Fruit fly (Drosophila melanogaster) whole organism, embryonic: Measurements from ENCODE around the gene papi.

ENCODE experiments used
- CG10209 ChIP-seq: fragments of 200-800 bp; sonication (Bioruptor generic); optimal IDR thresholded peaks from 3 replicates; lab custom pipeline; 2017; ENCODE audit warnings: missing biosample characterization, mild to moderate bottlenecking, missing genetic modification characterization, missing genetic modification reagents
- CG11093 ChIP-seq: fragments of 200-800 bp; sonication (Bioruptor generic); IDR thresholded peaks from 3 replicates; pipeline ENCODE4 v1.3.6; 2022; ENCODE audit warnings: missing biosample characterization, missing genetic modification characterization
- CG11247 ChIP-seq: fragments of 200-800 bp; sonication (Bioruptor generic); IDR thresholded peaks from 2 replicates; pipeline ENCODE4 v1.3.6; 2022; ENCODE audit warnings: missing biosample characterization, missing genetic modification characterization
- CG11456 ChIP-seq: fragments of 200-800 bp; sonication (Bioruptor generic); IDR thresholded peaks from 3 replicates; pipeline ENCODE4 v1.3.6; 2022; ENCODE audit warnings: missing biosample characterization, missing genetic modification characterization
- CG12071 ChIP-seq: fragments of 200-800 bp; sonication (Bioruptor generic); optimal IDR thresholded peaks from 3 replicates; lab custom pipeline; 2018; ENCODE audit warnings: missing biosample characterization, mild to moderate bottlenecking, missing genetic modification characterization
- CG12659 ChIP-seq: fragments of 200-800 bp; sonication (Bioruptor generic); optimal IDR thresholded peaks from 3 replicates; lab custom pipeline; 2017; ENCODE audit warnings: mild to moderate bottlenecking, missing biosample characterization, missing genetic modification reagents, missing genetic modification characterization
- CG13775 ChIP-seq: fragments of 200-800 bp; sonication (Bioruptor generic); optimal IDR thresholded peaks from 3 replicates; lab custom pipeline; 2017; ENCODE audit warnings: missing biosample characterization, mild to moderate bottlenecking, missing genetic modification characterization
- CG15269 ChIP-seq: fragments of 200-800 bp; sonication (Bioruptor generic); optimal IDR thresholded peaks from 2 replicates; lab custom pipeline; 2018; ENCODE audit warnings: missing biosample characterization, mild to moderate bottlenecking, missing genetic modification characterization, moderate library complexity
- CG17186 ChIP-seq: fragments of 200-800 bp; sonication (Bioruptor generic); optimal IDR thresholded peaks from 3 replicates; lab custom pipeline; 2017; ENCODE audit warnings: missing biosample characterization, missing genetic modification reagents, missing genetic modification characterization
- CG17328 ChIP-seq: fragments of 200-800 bp; sonication (Bioruptor generic); IDR thresholded peaks from 2 replicates; pipeline ENCODE4 v1.3.6; 2022; ENCODE audit warnings: missing biosample characterization, missing genetic modification characterization
- CG17361 ChIP-seq: fragments of 200-800 bp; sonication (Bioruptor generic); IDR thresholded peaks from 3 replicates; pipeline ENCODE4 v1.3.6; 2022; ENCODE audit warnings: missing biosample characterization, missing genetic modification characterization
- CG18619 ChIP-seq: fragments of 200-800 bp; sonication (Bioruptor generic); optimal IDR thresholded peaks from 3 replicates; lab custom pipeline; 2017; ENCODE audit warnings: missing biosample characterization, mild to moderate bottlenecking, missing genetic modification characterization
- CG2889 ChIP-seq: fragments of 200-800 bp; sonication (Bioruptor generic); IDR thresholded peaks from 3 replicates; pipeline ENCODE4 v1.3.6; 2022; ENCODE audit warnings: missing biosample characterization, missing genetic modification characterization
- CG4328 ChIP-seq: fragments of 200-800 bp; sonication (Bioruptor generic); optimal IDR thresholded peaks from 3 replicates; lab custom pipeline; 2017; ENCODE audit warnings: missing biosample characterization, missing genetic modification reagents, missing genetic modification characterization
- CG4820 ChIP-seq: fragments of 200-800 bp; sonication (Bioruptor generic); optimal IDR thresholded peaks from 3 replicates; lab custom pipeline; 2016; ENCODE audit warnings: missing biosample characterization, missing genetic modification characterization
- CG6654 ChIP-seq: fragments of 200-800 bp; sonication (Bioruptor generic); optimal IDR thresholded peaks from 2 replicates; lab custom pipeline; 2017; ENCODE audit warnings: missing biosample characterization, mild to moderate bottlenecking, missing genetic modification characterization
- CG6791 ChIP-seq: fragments of 200-800 bp; sonication (Bioruptor generic); IDR thresholded peaks from 3 replicates; pipeline ENCODE4 v1.3.6; 2022; ENCODE audit warnings: missing biosample characterization, missing genetic modification characterization; ENCODE audit not compliant: partially characterized antibody
- CG7372 ChIP-seq: fragments of 200-800 bp; sonication (Bioruptor generic); IDR thresholded peaks from 2 replicates; pipeline ENCODE4 v1.3.6; 2022; ENCODE audit warnings: missing biosample characterization, missing genetic modification characterization
- CG7928 ChIP-seq: fragments of 200-800 bp; sonication (Bioruptor generic); optimal IDR thresholded peaks from 2 replicates; lab custom pipeline; 2017; ENCODE audit warnings: missing biosample characterization, mild to moderate bottlenecking, missing genetic modification characterization
- CG9817 ChIP-seq: fragments of 200-800 bp; sonication (Bioruptor generic); optimal IDR thresholded peaks from 2 replicates; lab custom pipeline; 2018; ENCODE audit warnings: missing biosample characterization, mild to moderate bottlenecking, missing genetic modification characterization, moderate library complexity
- Camta ChIP-seq: fragments of 200-800 bp; sonication (Bioruptor generic); optimal IDR thresholded peaks from 2 replicates; lab custom pipeline; 2016; ENCODE audit warnings: missing biosample characterization, missing genetic modification characterization
- Doc2 ChIP-seq: fragments of 200-800 bp; sonication (Bioruptor generic); IDR thresholded peaks from 2 replicates; pipeline ENCODE4 v1.3.6; 2022; ENCODE audit warnings: missing biosample characterization, missing genetic modification characterization
- Ets97D ChIP-seq: fragments of 200-800 bp; sonication (Bioruptor generic); optimal IDR thresholded peaks from 3 replicates; lab custom pipeline; 2016; ENCODE audit warnings: missing biosample characterization, missing genetic modification characterization
- Gsc ChIP-seq: fragments of 200-800 bp; sonication (Bioruptor generic); IDR thresholded peaks from 2 replicates; pipeline ENCODE4 v1.3.6; 2022; ENCODE audit warnings: missing biosample characterization, missing genetic modification characterization
- Hmr ChIP-seq: fragments of 200-800 bp; sonication (Bioruptor generic); optimal IDR thresholded peaks from 3 replicates; lab custom pipeline; 2017; ENCODE audit warnings: mild to moderate bottlenecking, missing biosample characterization, missing genetic modification reagents, missing genetic modification characterization
- Hr39 ChIP-seq: fragments of >200 bp; optimal IDR thresholded peaks from 2 replicates; lab custom pipeline; 2017
- NC2β ChIP-seq: fragments of 200-800 bp; sonication (Bioruptor generic); optimal IDR thresholded peaks from 2 replicates; lab custom pipeline; 2016; ENCODE audit warnings: missing biosample characterization, missing genetic modification characterization
- NK7.1 ChIP-seq: fragments of 200-800 bp; sonication (Bioruptor generic); optimal IDR thresholded peaks from 3 replicates; lab custom pipeline; 2016; ENCODE audit warnings: missing biosample characterization, missing genetic modification characterization
- Nf-YB ChIP-seq: fragments of 200-800 bp; sonication (Bioruptor generic); optimal IDR thresholded peaks from 3 replicates; lab custom pipeline; 2019; ENCODE audit warnings: missing biosample characterization, mild to moderate bottlenecking, missing genetic modification characterization, moderate library complexity
- Oaz ChIP-seq: fragments of 200-800 bp; sonication (Bioruptor generic); IDR thresholded peaks from 2 replicates; pipeline ENCODE4 v1.3.6; 2022; ENCODE audit warnings: missing biosample characterization, missing genetic modification characterization
- Ravus ChIP-seq: fragments of 200-800 bp; sonication (Bioruptor generic); IDR thresholded peaks from 2 replicates; pipeline ENCODE4 v1.3.6; 2022; ENCODE audit warnings: missing biosample characterization, missing genetic modification characterization
- Side ChIP-seq: fragments of 200-800 bp; sonication (Bioruptor generic); optimal IDR thresholded peaks from 2 replicates; lab custom pipeline; 2016; ENCODE audit warnings: missing biosample characterization, missing genetic modification characterization
- YL-1 ChIP-seq: fragments of 200-800 bp; sonication (Bioruptor generic); optimal IDR thresholded peaks from 3 replicates; lab custom pipeline; 2017; ENCODE audit warnings: missing biosample characterization, mild to moderate bottlenecking, missing genetic modification characterization
- ac ChIP-seq: fragments of 200-800 bp; sonication (Bioruptor generic); optimal IDR thresholded peaks from 3 replicates; lab custom pipeline; 2017; ENCODE audit warnings: missing biosample characterization, mild to moderate bottlenecking, missing genetic modification characterization
- ase ChIP-seq: fragments of 200-800 bp; sonication (Bioruptor generic); IDR thresholded peaks from 3 replicates; pipeline ENCODE4 v1.3.6; 2022; ENCODE audit warnings: missing biosample characterization, missing genetic modification characterization
- ash1 ChIP-seq: fragments of 200-800 bp; sonication (Bioruptor generic); optimal IDR thresholded peaks from 2 replicates; lab custom pipeline; 2018; ENCODE audit warnings: missing biosample characterization, mild to moderate bottlenecking, missing genetic modification characterization
- dan ChIP-seq: fragments of 200-800 bp; sonication (Bioruptor generic); IDR thresholded peaks from 2 replicates; pipeline ENCODE4 v1.3.6; 2022; ENCODE audit warnings: missing biosample characterization, missing genetic modification characterization
- disco-r ChIP-seq: fragments of 200-800 bp; sonication (Bioruptor generic); optimal IDR thresholded peaks from 2 replicates; lab custom pipeline; 2016; ENCODE audit warnings: missing biosample characterization, missing genetic modification characterization
- dpn ChIP-seq, 2 experiments: fragments of 200-800 bp; sonication (Bioruptor generic); optimal IDR thresholded peaks; 3 replicates each; lab custom pipeline; 2016; ENCODE audit warnings: missing biosample characterization in 2 of 2, missing genetic modification characterization in 2 of 2
- eve ChIP-seq, 2 experiments: fragments of >200 bp; optimal IDR thresholded peaks; 2 replicates each; lab custom pipeline; 2017; ENCODE audit warnings: missing biosample characterization in 2 of 2, missing genetic modification characterization in 2 of 2
- maf-S ChIP-seq: fragments of 200-800 bp; sonication (Bioruptor generic); optimal IDR thresholded peaks from 2 replicates; lab custom pipeline; 2016; ENCODE audit warnings: missing biosample characterization, missing genetic modification characterization
- onecut ChIP-seq: fragments of 200-800 bp; sonication (Bioruptor generic); IDR thresholded peaks from 2 replicates; pipeline ENCODE4 v1.3.6; 2022; ENCODE audit warnings: missing biosample characterization, missing genetic modification characterization
- pan ChIP-seq, 4 experiments: fragments of >200 bp in 3 of 4; fragments of 200-800 bp in 1 of 4; sonication (Bioruptor generic) in 1 of 4; optimal IDR thresholded peaks in 3 of 4; IDR thresholded peaks in 1 of 4; 2 replicates each; pipeline versions ENCODE4 v1.3.6 to Lab custom; 2017 to 2022; ENCODE audit warnings: missing biosample characterization in 2 of 4, missing genetic modification characterization in 2 of 4, mixed read lengths in 1 of 4
- ro ChIP-seq: fragments of 200-800 bp; sonication (Bioruptor generic); IDR thresholded peaks from 2 replicates; pipeline ENCODE4 v1.3.6; 2022; ENCODE audit warnings: missing biosample characterization, missing genetic modification characterization
- sd ChIP-seq: fragments of 200-800 bp; sonication (Bioruptor generic); optimal IDR thresholded peaks from 3 replicates; lab custom pipeline; 2018; ENCODE audit warnings: missing biosample characterization, mild to moderate bottlenecking, missing genetic modification characterization, moderate library complexity
- sens-2 ChIP-seq: fragments of 200-800 bp; sonication (Bioruptor generic); IDR thresholded peaks from 2 replicates; pipeline ENCODE4 v1.3.6; 2022; ENCODE audit warnings: missing biosample characterization, missing genetic modification characterization
- tna ChIP-seq: fragments of 200-800 bp; sonication (Bioruptor generic); IDR thresholded peaks from 2 replicates; pipeline ENCODE4 v1.3.6; 2022; ENCODE audit warnings: missing biosample characterization, missing genetic modification characterization; ENCODE audit not compliant: partially characterized antibody
- tup ChIP-seq: fragments of 200-800 bp; sonication (Bioruptor generic); optimal IDR thresholded peaks from 2 replicates; lab custom pipeline; 2016; ENCODE audit warnings: missing biosample characterization, mild to moderate bottlenecking, missing genetic modification characterization, moderate library complexity
- twi ChIP-seq: fragments of 200-800 bp; optimal IDR thresholded peaks from 2 replicates; lab custom pipeline; 2019; ENCODE audit warnings: missing biosample characterization, mild to moderate bottlenecking, missing genetic modification characterization, moderate library complexity
- z ChIP-seq: fragments of 200-800 bp; sonication (Bioruptor generic); IDR thresholded peaks from 3 replicates; pipeline ENCODE4 v1.3.6; 2022; ENCODE audit warnings: missing biosample characterization, missing genetic modification characterization

Gene papi

dm6 chr2L:2198613-2199432, 21.7 kb upstream of the papi start (continued):
- TF ChIP-seq onecut (GFP tag; lab: Robert Waterston, UW) (peak; percentile 93), CG10209 (GFP tag; lab: Kevin White, UChicago) (peak; percentile 88), ac (peak; percentile 51), CG7372 (GFP tag; lab: Robert Waterston, UW) (no peak), CG6654 (GFP tag; lab: Kevin White, UChicago) (peak; percentile 67), pan (optimal IDR thresholded peaks at IDR 0.05; lab: Kevin White, UChicago) (no peak), pan (GFP tag; optimal IDR thresholded peaks at IDR 0.05 in 1 of 2, IDR thresholded peaks at IDR 0.05 in 1 of 2) (no peak), NC2β (GFP tag; lab: Kevin White, UChicago) (peak; percentile 81), dpn (GFP tag; optimal IDR thresholded peaks at IDR 0.05; lab: Kevin White, UChicago) (peak; percentile 86 to 91), Nf-YB (peak; percentile 90), CG17361 (GFP tag; lab: Robert Waterston, UW) (no peak), CG17186 (GFP tag; lab: Kevin White, UChicago) (peak; percentile 36), maf-S (GFP tag; lab: Kevin White, UChicago) (peak; percentile 82), CG18619 (GFP tag; lab: Kevin White, UChicago) (peak; percentile 76), Hmr (peak; percentile 84), CG2889 (GFP tag; lab: Robert Waterston, UW) (no peak), Camta (peak; percentile 83), CG11247 (GFP tag; lab: Robert Waterston, UW) (no peak), sens-2 (GFP tag; lab: Robert Waterston, UW) (no peak), Side (GFP tag; lab: Kevin White, UChicago) (peak; percentile 90), Hr39 (lab: Kevin White, UChicago) (no peak), disco-r (GFP tag; lab: Kevin White, UChicago) (peak; percentile 59), CG17328 (no peak), CG13775 (GFP tag; lab: Kevin White, UChicago) (peak; percentile 77), sd (peak; percentile 98), ro (GFP tag; lab: Robert Waterston, UW) (no peak), Ets97D (peak; percentile 70), CG4820 (peak; percentile 90), CG12659 (GFP tag; lab: Kevin White, UChicago) (peak; percentile 82), NK7.1 (peak; percentile 75), z (GFP tag; lab: Robert Waterston, UW) (no peak), CG11093 (peak; percentile 84), Oaz (GFP tag; lab: Robert Waterston, UW) (no peak), tup (GFP tag; lab: Kevin White, UChicago) (peak; percentile 78), CG12071 (GFP tag; lab: Kevin White, UChicago) (peak; percentile 79), CG4328 (GFP tag; lab: Kevin White, UChicago) (peak; percentile 54), CG7928 (no peak), twi (tag; lab: Kevin White, UChicago) (peak; percentile 61), YL-1 (no peak), CG6791 (GFP tag; lab: Robert Waterston, UW) (no peak), CG9817 (tag; lab: Kevin White, UChicago) (peak; percentile 61), Ravus (no peak), CG15269 (tag; lab: Kevin White, UChicago) (peak; percentile 82), CG11456 (GFP tag; lab: Robert Waterston, UW) (no peak), Gsc (GFP tag; lab: Robert Waterston, UW) (no peak), dan (no peak), tna (GFP tag; lab: Robert Waterston, UW) (no peak), ase (no peak), ash1 (GFP tag; lab: Kevin White, UChicago) (no peak), Doc2 (GFP tag; lab: Robert Waterston, UW) (no peak), eve (GFP tag; optimal IDR thresholded peaks at IDR 0.05; lab: Kevin White, UChicago) (peak in 1 of 2 experiments; percentile 94)
